Worm (Caenorhabditis elegans) whole organism, L4 larva: ENCODE results near the gene srz-16.

Source experiments
- aly-2 ChIP-seq: sonication (generic microtip); optimal IDR thresholded peaks from 2 replicates; lab custom pipeline; 2018; ENCODE audit warnings: missing biosample characterization, missing genetic modification characterization
- ceh-82 ChIP-seq: sonication (generic microtip); optimal IDR thresholded peaks from 2 replicates; lab custom pipeline; 2017; ENCODE audit warnings: missing biosample characterization, missing genetic modification characterization
- fos-1 ChIP-seq: fragments of 150-350 bp; optimal IDR thresholded peaks from 2 replicates; lab custom pipeline; 2014; ENCODE audit warnings: missing biosample characterization, missing genetic modification characterization
- jun-1 ChIP-seq: fragments of 150-350 bp; optimal IDR thresholded peaks from 2 replicates; lab custom pipeline; 2014; ENCODE audit warnings: missing biosample characterization, missing genetic modification reagents, missing genetic modification characterization
- lin-39 ChIP-seq: fragments of 150-350 bp; optimal IDR thresholded peaks from 2 replicates; lab custom pipeline; 2014; ENCODE audit warnings: missing biosample characterization, missing genetic modification reagents, missing genetic modification characterization
- mdt-29 ChIP-seq: fragments of 200-800 bp; sonication (Bioruptor generic); IDR thresholded peaks from 2 replicates; pipeline ENCODE4 v1.3.6; 2022; ENCODE audit warnings: missing genetic modification reagents, missing genetic modification characterization, missing compliant biosample characterization
- tra-1 ChIP-seq: fragments of 200-800 bp; sonication (Bioruptor generic); IDR thresholded peaks from 2 replicates; pipeline ENCODE4 v1.3.6; 2022; ENCODE audit warnings: missing genetic modification reagents, missing genetic modification characterization, missing compliant biosample characterization
- unc-130 ChIP-seq: sonication (generic microtip); optimal IDR thresholded peaks from 2 replicates; lab custom pipeline; 2016; ENCODE audit warnings: missing genetic modification reagents, missing genetic modification characterization, missing compliant biosample characterization
- unc-62 ChIP-seq, 3 experiments: fragments of 150-350 bp in 1 of 3; sonication (generic microtip); optimal IDR thresholded peaks in 2 of 3; peaks in 1 of 3; 1 replicate in 1 of 3; 2 replicates in 2 of 3; lab custom pipeline; 2014 to 2017; ENCODE audit warnings: missing biosample characterization in 3 of 3, missing genetic modification characterization in 3 of 3, missing genetic modification reagents in 3 of 3, missing genotype in 1 of 3

ce11 chrV:20147662-20148245 lies 38.7 kb downstream of the srz-16 start, which contains the start of gene Y113G7A.13:
- no peak for TF ChIP-seq aly-2 (tag; lab: Kevin White, UChicago)
- no peak for TF ChIP-seq lin-39 (tag; lab: Kevin White, UChicago)
- TF ChIP-seq unc-62 (GFP tag; optimal IDR thresholded peaks at IDR 0.05 in 1 of 2; lab: Kevin White, UChicago): no peak
- TF ChIP-seq unc-62 (tag; optimal IDR thresholded peaks at IDR 0.05; lab: Kevin White, UChicago): no peak
- no peak for TF ChIP-seq ceh-82 (tag; lab: Kevin White, UChicago)
- TF ChIP-seq tra-1 (GFP tag; lab: Robert Waterston, UW): no peak
- no peak for TF ChIP-seq mdt-29
- no peak for TF ChIP-seq fos-1
- TF ChIP-seq unc-130: no peak
- no peak for TF ChIP-seq jun-1
